Worm (Caenorhabditis elegans): ENCODE results near the gene eak-3.
A peak's percentile ranks its signal among the peaks of the same experiment; 100 is the strongest.

The eak-3 gene

DNA sequence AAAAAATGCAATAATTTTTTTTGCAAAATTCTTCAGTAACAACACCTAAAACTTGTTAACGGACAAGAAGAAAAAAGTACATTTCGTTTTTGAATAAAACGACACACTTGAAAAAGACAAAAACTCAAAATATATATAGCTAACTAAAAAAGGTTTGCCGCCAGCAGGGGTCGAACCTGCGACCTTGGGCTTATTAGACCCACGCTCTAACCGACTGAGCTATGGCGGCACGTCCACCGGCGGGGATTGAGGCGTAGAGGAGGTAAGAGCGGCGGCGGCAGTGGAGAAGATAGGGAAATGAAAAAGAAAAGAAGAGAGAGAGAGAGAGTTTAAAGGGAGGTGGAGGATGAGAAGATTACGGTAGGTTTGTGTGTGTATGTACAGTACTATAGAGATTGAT is 41.9 kb upstream of the eak-3 start (continued):
- TF ChIP-seq odd-2 (tag; optimal IDR thresholded peaks at IDR 0.05) (no peak), ceh-2 (tag; optimal IDR thresholded peaks at IDR 0.05) (peak; percentile 32), madf-2 (tag; optimal IDR thresholded peaks at IDR 0.05) (no peak), ref-2 (tag; optimal IDR thresholded peaks at IDR 0.05) (peak; percentile 15), ceh-22 (tag; optimal IDR thresholded peaks at IDR 0.05) (no peak), pros-1 (tag; optimal IDR thresholded peaks at IDR 0.05) (no peak), ttx-3 (tag; optimal IDR thresholded peaks at IDR 0.05) (peak; percentile 29), hlh-30 (tag; optimal IDR thresholded peaks at IDR 0.05; ENCODE audit: insufficient read depth) (no peak), elt-4 (tag; optimal IDR thresholded peaks at IDR 0.05) (no peak), unc-55 (GFP tag; optimal IDR thresholded peaks at IDR 0.05) (no peak), npax-4 (tag; optimal IDR thresholded peaks at IDR 0.05) (no peak), ama-1 (optimal IDR thresholded peaks at IDR 0.05) (no peak), hlh-6 (tag; optimal IDR thresholded peaks at IDR 0.05) (peak; percentile 22), fkh-6 (tag; optimal IDR thresholded peaks at IDR 0.05) (peak; percentile 31), hlh-15 (tag; optimal IDR thresholded peaks at IDR 0.05) (no peak), gmeb-2 (tag; optimal IDR thresholded peaks at IDR 0.05) (peak; percentile 15)

DNA sequence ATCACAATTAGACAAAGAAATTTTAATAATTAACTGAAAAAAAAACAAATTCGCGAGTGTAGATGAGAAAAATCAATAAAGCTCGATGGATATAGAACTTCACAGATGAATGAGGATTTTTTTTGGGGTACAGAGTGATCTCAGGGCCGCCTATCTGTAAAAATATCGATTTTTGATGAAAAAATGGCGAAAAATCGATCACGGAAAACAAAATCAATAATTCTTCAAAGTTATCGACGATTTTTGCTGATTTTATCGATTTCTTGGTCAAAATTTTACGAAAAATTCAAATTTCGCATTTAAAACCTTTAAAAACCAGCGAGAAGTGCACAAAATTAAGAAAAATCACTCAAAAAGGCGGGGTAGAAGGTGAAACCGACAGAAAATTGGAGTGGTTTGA is 39.7 kb upstream of the eak-3 start:
- no peak for TF ChIP-seq sdc-2 (tag; optimal IDR thresholded peaks at IDR 0.05)
- TF ChIP-seq dmd-4 (tag; optimal IDR thresholded peaks at IDR 0.05; ENCODE audit: borderline replicate concordance), result no peak
- no peak for TF ChIP-seq K09A11.1 (tag; optimal IDR thresholded peaks at IDR 0.05; ENCODE audit: insufficient read depth)

DNA sequence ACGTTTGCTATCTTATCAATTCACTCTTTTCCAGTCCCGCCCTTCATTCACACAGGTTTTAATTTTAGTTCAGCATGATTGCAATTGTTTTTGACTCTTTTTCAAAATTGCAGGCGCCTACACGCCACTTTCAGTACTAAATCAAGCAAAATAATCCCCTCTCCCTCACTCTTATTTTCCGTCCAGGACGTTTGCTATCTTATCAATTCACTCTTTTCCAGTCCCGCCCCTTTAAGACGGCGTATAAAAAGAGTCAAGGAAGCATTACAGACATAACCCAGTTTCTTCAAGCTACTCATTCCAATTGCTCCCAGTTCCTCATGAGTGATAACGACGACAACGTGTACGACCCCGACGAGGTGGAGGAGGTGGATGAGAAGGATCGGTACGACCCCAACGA is 38.3 kb upstream of the eak-3 start, which contains the start of gene Y119D3B.21:
Gene Y119D3B.21, plus strand, starts transcription at position 321 of the 400 bp plus-strand sequence.
- TF ChIP-seq gmeb-2 (tag; optimal IDR thresholded peaks at IDR 0.05), result no peak
- TF ChIP-seq sox-4 (tag; optimal IDR thresholded peaks at IDR 0.05), result no peak
- no peak for TF ChIP-seq lin-11 (tag; optimal IDR thresholded peaks at IDR 0.05)
- peak; percentile 77 for TF ChIP-seq pqm-1 (tag; optimal IDR thresholded peaks at IDR 0.05)
- peak; percentile 10 for TF ChIP-seq elt-2 (tag; optimal IDR thresholded peaks at IDR 0.05)

DNA sequence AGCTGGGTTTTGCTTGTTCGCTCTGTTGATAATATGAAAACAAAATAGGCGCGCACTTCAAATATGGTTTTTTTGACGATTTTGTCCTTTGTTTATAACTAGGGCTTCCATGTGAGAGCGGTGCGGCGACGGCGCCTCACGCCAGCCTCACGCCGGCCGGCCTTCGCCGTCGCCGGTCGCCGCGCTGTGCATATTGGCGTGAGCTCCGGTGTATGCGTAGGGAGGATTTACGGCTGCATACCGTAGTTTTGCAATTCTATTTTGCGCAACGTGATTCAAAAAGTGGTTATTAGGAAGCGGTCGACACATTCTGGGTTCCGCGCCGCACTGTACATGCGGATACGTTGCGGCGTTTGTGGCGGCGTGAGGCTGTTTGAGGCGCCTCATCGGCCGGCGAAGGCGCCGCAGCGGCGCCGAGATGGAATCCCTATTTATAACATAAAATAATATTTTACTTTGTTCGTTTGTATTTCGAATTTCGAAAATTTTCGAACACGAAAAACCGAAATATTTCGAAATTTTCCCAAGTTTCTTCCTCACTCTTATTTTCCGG is 37.8 kb upstream of the eak-3 start:
- TF ChIP-seq ahr-1 (tag; optimal IDR thresholded peaks at IDR 0.05) (no peak), ceh-48 (tag; optimal IDR thresholded peaks at IDR 0.05) (no peak), hlh-6 (tag; optimal IDR thresholded peaks at IDR 0.05) (no peak), ama-1 (optimal IDR thresholded peaks at IDR 0.05) (no peak), pqm-1 (tag; optimal IDR thresholded peaks at IDR 0.05) (no peak), ceh-14 (tag; optimal IDR thresholded peaks at IDR 0.05) (no peak)

DNA sequence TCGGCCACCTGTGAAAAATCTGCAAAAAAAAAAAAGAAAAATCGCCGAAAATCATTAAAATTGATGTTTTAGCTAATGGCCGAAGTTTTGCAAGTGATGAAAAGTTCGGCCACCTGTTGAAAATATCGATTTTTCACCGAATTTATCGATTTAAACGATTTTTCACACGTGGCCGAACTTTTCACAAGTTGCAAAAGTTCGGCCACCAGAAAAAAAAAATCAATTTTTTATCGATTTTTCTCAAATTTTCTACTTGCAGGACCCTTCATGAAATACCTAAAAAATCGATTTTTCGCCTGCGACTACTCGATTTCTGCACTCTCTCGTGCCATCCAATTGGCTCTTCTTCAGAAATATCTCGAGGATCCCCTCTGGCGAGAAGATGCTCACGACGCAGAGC is 34.3 kb upstream of the eak-3 start:
- TF ChIP-seq ref-2 (tag; optimal IDR thresholded peaks at IDR 0.05) (no peak), ceh-48 (tag; optimal IDR thresholded peaks at IDR 0.05) (peak; percentile 6)

DNA sequence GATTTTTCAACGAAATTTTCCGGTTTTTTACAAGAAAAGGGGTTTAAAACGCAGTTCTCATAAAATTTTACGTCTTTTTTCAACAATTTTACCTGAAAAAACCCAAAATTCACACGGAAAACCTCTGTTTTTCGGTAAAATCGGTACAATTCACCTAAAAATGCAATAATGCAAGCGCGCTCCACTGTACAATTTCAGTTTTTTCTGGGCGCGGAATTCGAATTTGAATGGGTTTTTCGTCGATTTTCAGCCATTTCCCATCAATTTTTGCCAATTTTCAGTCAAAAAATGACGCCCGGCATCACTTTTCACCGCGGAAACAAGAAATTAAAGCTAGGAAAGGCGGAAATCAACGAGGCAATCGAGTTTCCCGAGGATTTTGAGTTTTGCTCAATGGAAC is 31.5 kb upstream of the eak-3 start, which contains the start of gene orc-3:
Gene orc-3, plus strand, starts transcription at position 282 of the 400 bp plus-strand sequence.
- no peak for TF ChIP-seq rnt-1 (tag; optimal IDR thresholded peaks at IDR 0.05)
- no peak for TF ChIP-seq gmeb-2 (tag; optimal IDR thresholded peaks at IDR 0.05)
- TF ChIP-seq tbx-7 (tag; optimal IDR thresholded peaks at IDR 0.05), result no peak
- no peak for TF ChIP-seq tbx-2 (tag; optimal IDR thresholded peaks at IDR 0.05)
- no peak for TF ChIP-seq ceh-9 (tag; optimal IDR thresholded peaks at IDR 0.05)
- no peak for TF ChIP-seq pqm-1 (tag; optimal IDR thresholded peaks at IDR 0.05)
- no peak for TF ChIP-seq ama-1 (optimal IDR thresholded peaks at IDR 0.05)
- TF ChIP-seq Y22D7AL.16 (tag; optimal IDR thresholded peaks at IDR 0.05), result no peak
- no peak for TF ChIP-seq madf-2 (tag; optimal IDR thresholded peaks at IDR 0.05)
- no peak for TF ChIP-seq ceh-48 (tag; optimal IDR thresholded peaks at IDR 0.05)
- TF ChIP-seq ceh-18 (tag; optimal IDR thresholded peaks at IDR 0.05), result no peak
- TF ChIP-seq fax-1 (tag; optimal IDR thresholded peaks at IDR 0.05), result no peak
- no peak for TF ChIP-seq ttx-3 (tag; optimal IDR thresholded peaks at IDR 0.05)
- no peak for TF ChIP-seq ets-4 (tag; optimal IDR thresholded peaks at IDR 0.05)
- TF ChIP-seq ceh-22 (tag; optimal IDR thresholded peaks at IDR 0.05), result no peak
- TF ChIP-seq unc-86 (tag; optimal IDR thresholded peaks at IDR 0.05), result no peak
- TF ChIP-seq K09A11.1 (tag; optimal IDR thresholded peaks at IDR 0.05; ENCODE audit: insufficient read depth), result no peak
- no peak for TF ChIP-seq ceh-2 (tag; optimal IDR thresholded peaks at IDR 0.05)

Data from whole organism, late embryonic.